Worm (Caenorhabditis elegans): ENCODE measurements around the gene Y69A2AR.12.

Y69A2AR.12 gene

ce11 chrIV:2530285-2530684 lies 38.1 kb upstream of the Y69A2AR.12 start (continued):
- TF ChIP-seq attf-6 (GFP tag; IDR thresholded peaks at IDR 0.05) (no peak), ztf-6 (GFP tag; IDR thresholded peaks at IDR 0.05) (no peak), cebp-2 (GFP tag; IDR thresholded peaks at IDR 0.05) (no peak)

DNA sequence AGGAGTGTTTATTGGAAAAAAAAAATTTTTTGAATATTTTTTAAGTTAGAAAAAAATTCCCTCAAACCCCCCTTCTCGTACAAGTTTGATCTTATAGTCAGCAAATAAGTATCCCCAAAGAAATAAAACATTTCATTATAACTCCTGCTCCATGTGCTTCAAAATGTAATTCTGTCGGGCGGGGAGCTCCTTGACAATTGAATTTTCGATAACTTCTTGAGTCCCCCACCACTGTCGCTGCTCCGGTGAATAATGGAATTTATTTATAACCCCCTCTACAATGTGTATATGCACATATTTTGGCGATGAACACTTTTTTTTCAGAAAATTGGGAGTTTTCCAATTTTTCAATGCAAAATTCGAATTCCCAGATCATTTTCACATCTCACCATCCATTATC lies 30.7 kb upstream of the Y69A2AR.12 start:
- TF ChIP-seq F10E7.11 (tag; optimal IDR thresholded peaks at IDR 0.05) = no peak
- no peak for TF ChIP-seq somi-1 (GFP tag; optimal IDR thresholded peaks at IDR 0.05)
- no peak for TF ChIP-seq gei-17 (GFP tag; optimal IDR thresholded peaks at IDR 0.05)
- TF ChIP-seq lin-26 (GFP tag; IDR thresholded peaks at IDR 0.05) = no peak
- no peak for TF ChIP-seq nhr-27 (tag; optimal IDR thresholded peaks at IDR 0.05)
- no peak for TF ChIP-seq akir-1 (GFP tag; optimal IDR thresholded peaks at IDR 0.05)
- no peak for TF ChIP-seq F22D6.2 (tag; optimal IDR thresholded peaks at IDR 0.05)
- TF ChIP-seq hrde-1 (tag; optimal IDR thresholded peaks at IDR 0.05; ENCODE audit: borderline replicate concordance) = no peak
- no peak for TF ChIP-seq rec-8 (tag; optimal IDR thresholded peaks at IDR 0.05)
- no peak for TF ChIP-seq ztf-6 (GFP tag; IDR thresholded peaks at IDR 0.05)
- no peak for TF ChIP-seq egl-18 (GFP tag; IDR thresholded peaks at IDR 0.05)
- TF ChIP-seq T26A5.8 (tag; optimal IDR thresholded peaks at IDR 0.05) = no peak
- no peak for TF ChIP-seq tlf-1 (GFP tag; optimal IDR thresholded peaks at IDR 0.05)

ce11 chrIV:2542001-2542400 lies 26.4 kb upstream of the Y69A2AR.12 start, which contains the start of gene sprr-3:
Gene sprr-3 (plus strand): TSS chrIV:2542301.
- TF ChIP-seq sea-2 (GFP tag; IDR thresholded peaks at IDR 0.05) (no peak), ztf-22 (GFP tag; optimal IDR thresholded peaks at IDR 0.05) (no peak), lag-1 (GFP tag; IDR thresholded peaks at IDR 0.05) (no peak), hlh-26 (GFP tag; conservative IDR thresholded peaks at IDR 0.05) (no peak)

DNA sequence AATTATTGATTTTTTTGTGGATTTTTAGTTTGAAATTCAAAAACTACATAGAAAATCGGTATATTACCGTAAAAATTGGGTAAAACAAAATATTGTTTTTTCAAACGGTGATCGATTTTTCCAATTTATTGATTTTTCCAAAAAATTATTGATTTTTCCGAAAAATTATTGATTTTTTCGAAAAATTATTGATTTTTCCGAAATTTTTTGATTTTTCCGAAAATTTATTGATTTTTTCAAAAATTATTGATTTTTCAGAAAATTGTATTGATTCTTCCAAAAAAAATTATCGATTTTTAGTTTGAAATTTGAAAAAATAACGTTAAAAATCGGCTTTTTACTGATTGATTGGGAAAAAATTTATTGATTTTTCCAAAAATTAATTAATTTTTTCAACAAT lies 19.6 kb upstream of the Y69A2AR.12 start:
- TF ChIP-seq ZK185.1 (tag; optimal IDR thresholded peaks at IDR 0.05; ENCODE audit: poor library complexity, severe bottlenecking) (no peak), B0035.1 (tag; optimal IDR thresholded peaks at IDR 0.05) (no peak), gei-17 (GFP tag; optimal IDR thresholded peaks at IDR 0.05) (no peak), aptf-3 (GFP tag; IDR thresholded peaks at IDR 0.05) (no peak), ztf-18 (tag; optimal IDR thresholded peaks at IDR 0.05) (no peak), mes-4 (tag; optimal IDR thresholded peaks at IDR 0.05) (no peak), ama-1 (optimal IDR thresholded peaks at IDR 0.05) (no peak), ama-1 (GFP tag; optimal IDR thresholded peaks at IDR 0.05) (no peak), cebp-2 (GFP tag; IDR thresholded peaks at IDR 0.05) (no peak), let-526 (GFP tag; IDR thresholded peaks at IDR 0.05) (no peak), F10E7.11 (tag; optimal IDR thresholded peaks at IDR 0.05) (no peak), akir-1 (GFP tag; optimal IDR thresholded peaks at IDR 0.05) (no peak), lin-54 (GFP tag; optimal IDR thresholded peaks at IDR 0.05) (no peak), F52B5.7 (tag; optimal IDR thresholded peaks at IDR 0.05) (no peak), ekl-4 (GFP tag; IDR thresholded peaks at IDR 0.05) (no peak), dox-1 (GFP tag; IDR thresholded peaks at IDR 0.05) (no peak), chd-7 (tag; optimal IDR thresholded peaks at IDR 0.05) (no peak), hlh-12 (tag; optimal IDR thresholded peaks at IDR 0.05) (no peak)

- TF ChIP-seq hlh-26 (GFP tag; conservative IDR thresholded peaks at IDR 0.05) (no peak), nfya-1 (tag; optimal IDR thresholded peaks at IDR 0.05; ENCODE audit: borderline replicate concordance, insufficient read depth) (no peak), B0261.1 (tag; optimal IDR thresholded peaks at IDR 0.05) (no peak), pha-4 (tag; optimal IDR thresholded peaks at IDR 0.05) (no peak), Y67H2A.10 (GFP tag; conservative IDR thresholded peaks at IDR 0.05) (no peak)
Observed at ce11 chrIV:2549542-2549941, 18.9 kb upstream of the Y69A2AR.12 start.
